Worm (Caenorhabditis elegans) whole organism, late embryonic: ENCODE measurements around the gene ruvb-2.

Experiments used
- C38D4.7 ChIP-seq: fragments of 200-800 bp; sonication (Bioruptor generic); optimal IDR thresholded peaks from 2 replicates; lab custom pipeline; 2018; ENCODE audit warnings: mild to moderate bottlenecking, missing genetic modification characterization, moderate library complexity, missing compliant biosample characterization
- K02D7.2 ChIP-seq: sonication (generic microtip); optimal IDR thresholded peaks from 2 replicates; lab custom pipeline; 2017; ENCODE audit warnings: mild to moderate bottlenecking, missing genetic modification characterization, missing compliant biosample characterization
- T23F11.4 ChIP-seq: fragments of 200-800 bp; sonication (Bioruptor generic); optimal IDR thresholded peaks from 2 replicates; lab custom pipeline; 2018; ENCODE audit warnings: mild to moderate bottlenecking, missing genetic modification characterization, missing compliant biosample characterization
- ahr-1 ChIP-seq: sonication (generic microtip); optimal IDR thresholded peaks from 2 replicates; lab custom pipeline; 2016; ENCODE audit warnings: missing genetic modification characterization, missing compliant biosample characterization
- ceh-14 ChIP-seq: sonication (generic microtip); optimal IDR thresholded peaks from 2 replicates; lab custom pipeline; 2016; ENCODE audit warnings: missing genotype, missing genetic modification characterization, missing compliant biosample characterization
- ceh-18 ChIP-seq: sonication (generic microtip); optimal IDR thresholded peaks from 2 replicates; lab custom pipeline; 2016; ENCODE audit warnings: missing genetic modification characterization, missing compliant biosample characterization
- ceh-19 ChIP-seq: fragments of 200-800 bp; sonication (Bioruptor generic); optimal IDR thresholded peaks from 2 replicates; lab custom pipeline; 2018; ENCODE audit warnings: mild to moderate bottlenecking, missing genetic modification characterization, missing compliant biosample characterization
- ceh-31 ChIP-seq: sonication (generic microtip); optimal IDR thresholded peaks from 2 replicates; lab custom pipeline; 2016; ENCODE audit warnings: missing genetic modification characterization, missing compliant biosample characterization
- ceh-45 ChIP-seq: fragments of 200-800 bp; sonication (Bioruptor generic); IDR thresholded peaks from 2 replicates; pipeline ENCODE4 v1.3.6; 2022; ENCODE audit warnings: missing genetic modification reagents, missing genetic modification characterization, missing compliant biosample characterization
- dve-1 ChIP-seq: sonication (generic microtip); optimal IDR thresholded peaks from 2 replicates; lab custom pipeline; 2017; ENCODE audit warnings: antibody characterized with exemption, mild to moderate bottlenecking, missing genetic modification characterization, missing compliant biosample characterization
- elt-2 ChIP-seq: sonication (generic microtip); optimal IDR thresholded peaks from 2 replicates; lab custom pipeline; 2016; ENCODE audit warnings: missing genetic modification reagents, missing genetic modification characterization, missing compliant biosample characterization
- elt-4 ChIP-seq: sonication (generic microtip); optimal IDR thresholded peaks from 2 replicates; lab custom pipeline; 2016; ENCODE audit warnings: missing genetic modification characterization, missing compliant biosample characterization
- fax-1 ChIP-seq: sonication (generic microtip); optimal IDR thresholded peaks from 2 replicates; lab custom pipeline; 2016; ENCODE audit warnings: missing genotype, missing genetic modification characterization, missing compliant biosample characterization
- fkh-10 ChIP-seq: fragments of 150-350 bp; optimal IDR thresholded peaks from 2 replicates; lab custom pipeline; 2014; ENCODE audit warnings: missing biosample characterization, missing genetic modification reagents, missing genetic modification characterization
- hlh-30 ChIP-seq: sonication (generic microtip); optimal IDR thresholded peaks from 2 replicates; lab custom pipeline; 2017; ENCODE audit warnings: antibody characterized with exemption, missing genetic modification characterization, missing compliant biosample characterization; ENCODE audit not compliant: insufficient read depth
- nhr-11 ChIP-seq: fragments of 150-350 bp; optimal IDR thresholded peaks from 2 replicates; lab custom pipeline; 2014; ENCODE audit warnings: missing biosample characterization, missing genetic modification characterization
- nhr-232 ChIP-seq: sonication (generic microtip); optimal IDR thresholded peaks from 2 replicates; lab custom pipeline; 2016; ENCODE audit warnings: missing genetic modification characterization, missing compliant biosample characterization
- pag-3 ChIP-seq: sonication (generic microtip); optimal IDR thresholded peaks from 2 replicates; lab custom pipeline; 2016; ENCODE audit warnings: missing compliant biosample characterization, missing genetic modification characterization, borderline replicate concordance
- pat-9 ChIP-seq: fragments of 200-800 bp; sonication (Bioruptor generic); optimal IDR thresholded peaks from 2 replicates; lab custom pipeline; 2018; ENCODE audit warnings: mild to moderate bottlenecking, missing genetic modification characterization, moderate library complexity, missing compliant biosample characterization
- pha-4 ChIP-seq: fragments of 150-350 bp; optimal IDR thresholded peaks from 2 replicates; lab custom pipeline; 2018; ENCODE audit warnings: missing biosample characterization, missing genetic modification reagents, missing genetic modification characterization
- pqm-1 ChIP-seq: sonication (generic microtip); optimal IDR thresholded peaks from 2 replicates; lab custom pipeline; 2016; ENCODE audit warnings: missing genetic modification characterization, missing compliant biosample characterization
- pros-1 ChIP-seq: fragments of 150-350 bp; optimal IDR thresholded peaks from 2 replicates; lab custom pipeline; 2014; ENCODE audit warnings: missing biosample characterization, missing genetic modification reagents, missing genetic modification characterization
- ref-2 ChIP-seq: sonication (generic microtip); optimal IDR thresholded peaks from 2 replicates; lab custom pipeline; 2016; ENCODE audit warnings: missing genetic modification characterization, missing compliant biosample characterization
- sdc-2 ChIP-seq: sonication (generic microtip); optimal IDR thresholded peaks from 2 replicates; lab custom pipeline; 2016; ENCODE audit warnings: missing genotype, missing genetic modification characterization, missing compliant biosample characterization
- sox-4 ChIP-seq: sonication (generic microtip); optimal IDR thresholded peaks from 2 replicates; lab custom pipeline; 2017; ENCODE audit warnings: mild to moderate bottlenecking, missing genetic modification characterization, inconsistent platforms, missing compliant biosample characterization
- syd-9 ChIP-seq: sonication (generic microtip); optimal IDR thresholded peaks from 2 replicates; lab custom pipeline; 2016; ENCODE audit warnings: mild to moderate bottlenecking, missing genetic modification characterization, moderate library complexity, missing compliant biosample characterization
- tbx-2 ChIP-seq: sonication (generic microtip); optimal IDR thresholded peaks from 2 replicates; lab custom pipeline; 2016; ENCODE audit warnings: missing genetic modification characterization, missing compliant biosample characterization
- ttx-3 ChIP-seq: sonication (generic microtip); optimal IDR thresholded peaks from 2 replicates; lab custom pipeline; 2016; ENCODE audit warnings: missing genetic modification reagents, missing genetic modification characterization, missing compliant biosample characterization
- unc-42 ChIP-seq: sonication (generic microtip); optimal IDR thresholded peaks from 2 replicates; lab custom pipeline; 2016; ENCODE audit warnings: missing genotype, missing genetic modification characterization, missing compliant biosample characterization

Gene ruvb-2

ce11 chrIV:6881183-6881582 lies 38.0 kb downstream of the ruvb-2 start:
- no peak for TF ChIP-seq nhr-232
- no peak for TF ChIP-seq K02D7.2 (tag; lab: Kevin White, UChicago)
- no peak for TF ChIP-seq pat-9 (tag; lab: Kevin White, UChicago)
- peak; percentile 58 for TF ChIP-seq ceh-18 (tag; lab: Kevin White, UChicago)
- no peak for TF ChIP-seq ceh-45 (GFP tag; lab: Robert Waterston, UW)
- no peak for TF ChIP-seq sdc-2 (tag; lab: Kevin White, UChicago)
- TF ChIP-seq ceh-31 (tag; lab: Kevin White, UChicago), result peak; percentile 41
- TF ChIP-seq unc-42 (tag; lab: Kevin White, UChicago), result no peak
- TF ChIP-seq elt-4 (tag; lab: Kevin White, UChicago), result no peak
- TF ChIP-seq pha-4 (tag; lab: Kevin White, UChicago), result no peak
- no peak for TF ChIP-seq hlh-30 (tag; lab: Kevin White, UChicago)
- TF ChIP-seq dve-1, result no peak
- TF ChIP-seq fax-1, result no peak
- peak; percentile 10 for TF ChIP-seq tbx-2
- TF ChIP-seq ahr-1, result no peak

- TF ChIP-seq ceh-19 (GFP tag; lab: Kevin White, UChicago) (no peak), ceh-31 (tag; lab: Kevin White, UChicago) (no peak), nhr-232 (no peak), ceh-14 (tag; lab: Kevin White, UChicago) (no peak), T23F11.4 (GFP tag; lab: Kevin White, UChicago) (no peak), pros-1 (tag; lab: Kevin White, UChicago) (no peak), elt-2 (peak; percentile 13)
- TF ChIP-seq, all 69 proteins: peak for 1
Measured at ce11 chrIV:6880415-6880814, 38.8 kb downstream of the ruvb-2 start.

ce11 chrIV:6879666-6880210 lies 39.5 kb downstream of the ruvb-2 start:
- TF ChIP-seq nhr-11 (tag; lab: Kevin White, UChicago), result no peak
- TF ChIP-seq sox-4 (tag; lab: Kevin White, UChicago), result no peak
- TF ChIP-seq pag-3 (tag; lab: Kevin White, UChicago), result no peak
- TF ChIP-seq ttx-3, result no peak
- no peak for TF ChIP-seq pqm-1
- TF ChIP-seq ref-2 (tag; lab: Kevin White, UChicago), result no peak
- no peak for TF ChIP-seq fkh-10 (GFP tag; lab: Kevin White, UChicago)

- peak; percentile 64 for TF ChIP-seq ceh-18 (tag; lab: Kevin White, UChicago)
- TF ChIP-seq ceh-14 (tag; lab: Kevin White, UChicago), result no peak
Measured at ce11 chrIV:6878912-6879554, 40.2 kb downstream of the ruvb-2 start.

- TF ChIP-seq C38D4.7 (GFP tag; lab: Kevin White, UChicago) (no peak), fkh-10 (GFP tag; lab: Kevin White, UChicago) (no peak), syd-9 (no peak)
Measured at ce11 chrIV:6872958-6873357, 46.2 kb downstream of the ruvb-2 start, which contains the start of gene srx-19. srx-19 (plus strand) TSS chrIV:6873258.

- no peak for TF ChIP-seq nhr-11 (tag; lab: Kevin White, UChicago)
Measured at ce11 chrIV:6867791-6868190, 51.4 kb downstream of the ruvb-2 start, which contains the start of gene srx-20. srx-20 (plus strand) TSS chrIV:6868091.
